Worm (Caenorhabditis elegans) whole organism, L2 larva: ENCODE data around the gene F53E10.1.
A peak's percentile ranks its signal among the peaks of the same experiment; 100 is the strongest.

Experiments
- unc-55 ChIP-seq: fragments of 150-350 bp; sonication (generic microtip); optimal IDR thresholded peaks from 3 replicates; lab custom pipeline; 2014; ENCODE audit warnings: missing biosample characterization, missing genetic modification reagents, missing genetic modification characterization
- unc-62 ChIP-seq: fragments of 150-350 bp; optimal IDR thresholded peaks from 2 replicates; lab custom pipeline; 2014; ENCODE audit warnings: missing biosample characterization, missing genetic modification reagents, missing genetic modification characterization
- ztf-11 ChIP-seq: sonication (generic microtip); optimal IDR thresholded peaks from 2 replicates; lab custom pipeline; 2017; ENCODE audit warnings: missing biosample characterization, missing genetic modification characterization

ce11 chrV:2600543-2600942 lies 14.6 kb upstream of the F53E10.1 start:
- TF ChIP-seq unc-55 (GFP tag; lab: Kevin White, UChicago) (peak; percentile 85), unc-62 (GFP tag; lab: Kevin White, UChicago) (no peak), ztf-11 (tag; lab: Kevin White, UChicago) (no peak)
